Worm (Caenorhabditis elegans) whole organism, dauer: ENCODE results near the gene C35B1.9.

Source experiments
- unc-62 ChIP-seq: sonication (generic microtip); optimal IDR thresholded peaks from 2 replicates; lab custom pipeline; 2017; ENCODE audit warnings: missing biosample characterization, missing genetic modification reagents, missing genetic modification characterization

The C35B1.9 gene

ce11 chrIV:4047628-4048027, 33.1 kb downstream of the C35B1.9 start:
- TF ChIP-seq unc-62 (GFP tag; lab: Kevin White, UChicago): no peak

ce11 chrIV:4042274-4042673, 38.5 kb downstream of the C35B1.9 start, which contains the start of gene cdc-73:
Gene cdc-73 (plus strand): TSS chrIV:4042575.
- TF ChIP-seq unc-62 (GFP tag; lab: Kevin White, UChicago): no peak

ce11 chrIV:4041006-4041405, 39.7 kb downstream of the C35B1.9 start:
- TF ChIP-seq unc-62 (GFP tag; lab: Kevin White, UChicago): no peak

DNA sequence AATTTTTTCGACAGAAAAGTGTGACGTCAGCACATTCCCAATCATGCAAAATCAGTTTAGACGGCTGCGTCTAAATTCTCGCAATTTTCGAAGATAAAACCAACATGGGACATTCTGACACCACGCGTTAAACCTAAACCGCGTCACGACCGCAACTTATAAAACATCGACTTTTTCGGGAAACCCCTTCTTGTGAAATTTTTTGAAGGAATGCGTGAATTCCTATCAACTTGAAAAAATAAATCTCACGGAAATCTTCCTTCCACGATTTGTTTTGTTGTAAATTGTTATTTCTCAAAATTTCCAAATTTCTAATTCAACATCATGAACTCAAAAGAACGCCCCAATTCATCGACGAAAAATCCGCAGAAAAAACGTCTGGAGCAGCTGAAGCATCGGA, 40.8 kb downstream of the C35B1.9 start, which contains the start of gene F35F11.2:
Gene F35F11.2 (plus strand): TSS at position 301 of the 400 bp plus-strand sequence.
- TF ChIP-seq unc-62 (GFP tag; lab: Kevin White, UChicago): no peak

DNA sequence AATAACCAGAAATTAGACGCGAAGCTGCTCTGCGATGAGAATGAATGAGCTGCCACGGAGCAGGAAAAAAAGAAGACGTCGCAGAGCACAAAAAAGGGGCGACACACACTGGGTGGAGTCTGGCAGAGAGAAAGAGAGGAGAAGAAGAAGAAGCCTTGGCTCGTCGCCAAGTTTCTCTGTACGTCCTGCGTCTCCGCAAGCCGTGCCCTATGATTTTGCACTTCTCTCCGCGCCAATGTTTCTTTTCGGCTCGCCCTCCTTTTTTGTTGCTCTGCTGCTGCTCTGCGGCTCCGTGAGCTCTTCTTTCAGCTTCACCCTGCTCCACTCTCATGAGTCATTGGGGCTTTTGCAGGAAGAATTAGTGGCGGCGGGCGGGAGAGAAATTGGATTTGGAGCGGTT, 45.9 kb downstream of the C35B1.9 start, which contains the start of gene hlh-30:
Gene hlh-30 (minus strand): TSS at position 69 of the 400 bp plus-strand sequence.
- TF ChIP-seq unc-62 (GFP tag; lab: Kevin White, UChicago): no peak

DNA sequence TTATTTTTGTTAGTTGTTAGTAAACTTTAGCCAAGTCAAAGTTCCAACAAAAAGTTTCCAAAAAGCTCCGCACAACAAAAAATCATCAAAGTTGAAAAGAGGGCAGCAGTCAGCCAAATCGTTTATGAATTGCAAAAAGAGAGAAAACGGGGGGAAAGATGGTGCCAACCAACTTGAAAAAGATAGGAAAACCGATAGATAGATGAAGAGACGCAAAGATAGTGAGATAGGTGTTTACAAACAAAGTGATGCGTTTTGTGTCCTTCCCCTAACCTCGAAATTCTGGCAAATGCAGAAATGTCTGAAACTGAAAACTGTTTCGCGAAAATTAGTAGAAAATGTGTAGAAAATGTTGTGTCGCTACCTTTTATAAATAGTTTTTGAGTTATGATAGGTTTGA, 47.3 kb downstream of the C35B1.9 start:
- TF ChIP-seq unc-62 (GFP tag; lab: Kevin White, UChicago): no peak

DNA sequence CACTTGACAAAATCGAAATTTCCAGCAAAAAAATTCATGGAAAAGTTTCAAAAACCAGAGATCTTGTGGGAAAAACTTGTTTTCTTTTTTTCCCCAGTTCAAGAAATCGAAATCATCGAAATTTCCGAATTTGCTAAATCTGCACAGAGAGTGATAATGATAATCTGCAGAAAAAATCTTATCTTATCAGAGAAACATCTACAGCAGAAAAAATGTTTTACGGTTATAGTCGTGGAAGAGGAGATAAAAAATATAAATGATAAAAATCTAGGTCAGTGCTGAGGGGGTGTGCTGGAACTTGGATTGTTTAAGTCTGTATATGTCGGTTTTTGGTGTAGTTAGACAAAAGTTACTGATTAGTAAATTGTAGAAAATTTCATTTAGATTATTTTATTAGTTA, 48.4 kb downstream of the C35B1.9 start:
- TF ChIP-seq unc-62 (GFP tag; lab: Kevin White, UChicago): no peak

- TF ChIP-seq unc-62 (GFP tag; lab: Kevin White, UChicago): no peak
Observed at ce11 chrIV:4030917-4031599, 49.7 kb downstream of the C35B1.9 start.
